Fruit fly (Drosophila melanogaster): ENCODE results near the gene CG8813.

Gene CG8813

DNA sequence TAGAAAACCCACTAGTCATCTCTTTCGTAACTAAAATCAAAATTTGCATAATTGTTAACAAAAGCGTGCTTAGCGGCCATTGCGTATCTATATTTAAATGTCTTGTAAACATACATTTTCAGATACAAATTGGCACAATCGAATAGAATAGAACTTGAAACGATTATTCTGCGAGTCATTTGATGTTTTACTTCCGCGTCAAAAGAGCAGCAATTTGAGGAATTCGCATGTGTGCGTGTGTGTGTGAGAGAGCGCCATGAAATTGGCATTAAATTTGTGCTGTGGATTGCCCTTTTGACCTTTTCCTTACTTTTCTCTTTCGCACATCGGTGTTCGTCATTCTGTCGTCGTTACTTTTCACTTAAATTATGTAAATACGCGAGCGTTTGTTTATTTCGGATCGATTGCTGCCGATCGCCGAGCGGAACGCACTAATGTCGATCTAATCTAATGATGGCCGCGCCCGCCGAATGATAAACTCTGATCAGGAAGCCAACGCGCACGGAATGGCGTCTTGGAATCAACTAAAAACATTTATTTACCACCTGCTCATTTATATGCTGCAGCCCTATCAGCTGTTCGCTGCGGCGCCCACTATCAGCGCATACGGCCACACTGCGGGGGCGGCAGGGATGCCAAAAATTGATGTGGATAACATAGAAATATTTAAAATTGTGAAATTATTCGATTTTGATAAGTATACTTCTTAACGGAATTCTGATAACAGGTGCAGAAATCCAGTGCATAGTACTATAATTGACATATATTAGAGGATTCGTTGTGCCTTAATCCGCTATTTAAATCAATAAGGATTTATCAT, 15.4 kb downstream of the CG8813 start (continued):
- peak; percentile 41 for TF ChIP-seq CG11504 (tag; optimal IDR thresholded peaks at IDR 0.05)
- TF ChIP-seq C15 (GFP tag; IDR thresholded peaks at IDR 0.05), result no peak
- peak; percentile 68 for TF ChIP-seq da (GFP tag; optimal IDR thresholded peaks at IDR 0.05)
- no peak for TF ChIP-seq CG8290 (GFP tag; optimal IDR thresholded peaks at IDR 0.05)
- peak in 1 of 2 experiments; percentile 99 for TF ChIP-seq CG8290 (tag; optimal IDR thresholded peaks at IDR 0.05)
- TF ChIP-seq CG30431 (GFP tag; optimal IDR thresholded peaks at IDR 0.05), result no peak
- no peak for TF ChIP-seq odd (GFP tag; optimal IDR thresholded peaks at IDR 0.05)
- TF ChIP-seq CG11696 (GFP tag; IDR thresholded peaks at IDR 0.05), result no peak
- no peak for TF ChIP-seq so (GFP tag; IDR thresholded peaks at IDR 0.05)
- no peak for TF ChIP-seq CG18011 (GFP tag; optimal IDR thresholded peaks at IDR 0.05)
- TF ChIP-seq HLHmδ (GFP tag; optimal IDR thresholded peaks at IDR 0.05), result peak; percentile 73
- peak; percentile 58 for TF ChIP-seq Hmr (GFP tag; optimal IDR thresholded peaks at IDR 0.05)
- TF ChIP-seq CG14965 (GFP tag; optimal IDR thresholded peaks at IDR 0.05; ENCODE audit: borderline replicate concordance), result no peak
- 0 out of 2 replicates have a peak, but pooled peaks have one; percentile 30 for TF ChIP-seq Oaz (GFP tag; IDR thresholded peaks at IDR 0.05)
- TF ChIP-seq CG5245 (GFP tag; optimal IDR thresholded peaks at IDR 0.05), result no peak
- TF ChIP-seq CG7556 (GFP tag; optimal IDR thresholded peaks at IDR 0.05), result peak; percentile 53
- no peak for TF ChIP-seq CG18476 (GFP tag; optimal IDR thresholded peaks at IDR 0.05)
- peak; percentile 45 for TF ChIP-seq dm (GFP tag; optimal IDR thresholded peaks at IDR 0.05)
- peak; percentile 48 for TF ChIP-seq gcm (GFP tag; optimal IDR thresholded peaks at IDR 0.05)
- no peak for TF ChIP-seq CG3838 (GFP tag; optimal IDR thresholded peaks at IDR 0.05)
- peak; percentile 54 for TF ChIP-seq nom (GFP tag; optimal IDR thresholded peaks at IDR 0.05)
- no peak for TF ChIP-seq fd96Cb (tag; optimal IDR thresholded peaks at IDR 0.05)
- no peak for TF ChIP-seq CG14860 (GFP tag; IDR thresholded peaks at IDR 0.05; ENCODE audit: partially characterized antibody)
- peak; percentile 56 for TF ChIP-seq CG14710 (tag; optimal IDR thresholded peaks at IDR 0.05)
- peak; percentile 20 for TF ChIP-seq D19A (tag; optimal IDR thresholded peaks at IDR 0.05)
- TF ChIP-seq h (optimal IDR thresholded peaks at IDR 0.05), result no peak
- TF ChIP-seq toy (GFP tag; IDR thresholded peaks at IDR 0.05), result no peak
- no peak for TF ChIP-seq unpg (GFP tag; optimal IDR thresholded peaks at IDR 0.05)
- peak; percentile 70; the same call in 1 of the 2 replicates for TF ChIP-seq bbx (GFP tag; IDR thresholded peaks at IDR 0.05; ENCODE audit: partially characterized antibody)
- TF ChIP-seq CG8765 (GFP tag; IDR thresholded peaks at IDR 0.05), result no peak
- TF ChIP-seq luna (GFP tag; optimal IDR thresholded peaks at IDR 0.05), result no peak
- TF ChIP-seq kni (GFP tag; optimal IDR thresholded peaks at IDR 0.05), result peak; percentile 57
- no peak for TF ChIP-seq CG30403 (GFP tag; optimal IDR thresholded peaks at IDR 0.05)
- TF ChIP-seq Nf-YB (GFP tag; optimal IDR thresholded peaks at IDR 0.05), result no peak
- TF ChIP-seq D19B (GFP tag; optimal IDR thresholded peaks at IDR 0.05), result peak; percentile 15
- TF ChIP-seq CG15269 (tag; optimal IDR thresholded peaks at IDR 0.05), result peak; percentile 57
- no peak for TF ChIP-seq NC2β (GFP tag; optimal IDR thresholded peaks at IDR 0.05)
- TF ChIP-seq scrt (GFP tag; optimal IDR thresholded peaks at IDR 0.05), result peak; percentile 60
- no peak for TF ChIP-seq cato (GFP tag; optimal IDR thresholded peaks at IDR 0.05; ENCODE audit: borderline replicate concordance)
- TF ChIP-seq ranshi (GFP tag; IDR thresholded peaks at IDR 0.05), result 0 out of 2 replicates have a peak, but pooled peaks have one; percentile 37
- peak; percentile 79 for TF ChIP-seq Rfx (GFP tag; IDR thresholded peaks at IDR 0.05)
- 0 out of 2 replicates have a peak, but pooled peaks have one; percentile 18 for TF ChIP-seq inv (GFP tag; IDR thresholded peaks at IDR 0.05; ENCODE audit: partially characterized antibody)
- peak; percentile 15 for TF ChIP-seq fd102C (GFP tag; optimal IDR thresholded peaks at IDR 0.05)
- peak; percentile 83 for TF ChIP-seq CG7987 (GFP tag; optimal IDR thresholded peaks at IDR 0.05)
- peak; percentile 41; the same call in 1 of the 2 replicates for TF ChIP-seq Xrp1 (GFP tag; IDR thresholded peaks at IDR 0.05)
- peak; percentile 76 for TF ChIP-seq rib (GFP tag; IDR thresholded peaks at IDR 0.05)
- TF ChIP-seq al (GFP tag; IDR thresholded peaks at IDR 0.05), result peak; percentile 33; the same call in 1 of the 2 replicates
- TF ChIP-seq bowl (GFP tag; IDR thresholded peaks at IDR 0.05), result 0 out of 2 replicates have a peak, but pooled peaks have one; percentile 48
